Worm (Caenorhabditis elegans): Measurements from ENCODE around the gene F45E4.6.

Gene F45E4.6

DNA sequence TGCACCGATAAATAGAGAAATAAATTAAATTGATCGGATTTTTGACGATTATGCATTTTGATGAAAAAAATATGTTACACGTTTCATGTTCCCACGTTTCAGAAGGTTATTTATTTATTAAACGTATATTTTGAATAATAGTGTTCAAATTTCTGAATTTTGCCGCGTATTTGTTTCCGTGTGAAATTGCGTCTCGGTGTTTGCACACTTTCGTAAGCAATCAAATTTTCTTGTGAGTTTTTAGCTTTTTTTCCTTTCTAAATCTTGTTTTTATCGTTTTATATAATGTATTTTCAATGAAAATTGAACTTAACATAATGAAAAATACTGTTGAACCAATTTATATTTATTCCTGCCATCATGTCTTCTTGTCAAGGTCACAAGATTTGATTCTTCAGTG lies at the start of gene F45E4.6:
F45E4.6 (minus strand) TSS at position 14 of the 400 bp plus-strand sequence.
- TF ChIP-seq ztf-23 (GFP tag; IDR thresholded peaks at IDR 0.05), result no peak
- no peak for TF ChIP-seq ref-1 (GFP tag; conservative IDR thresholded peaks at IDR 0.05)

- no peak for TF ChIP-seq flt-1 (GFP tag; IDR thresholded peaks at IDR 0.05)
These were observed 46.8 kb upstream of the F45E4.6 start for ce11 chrIV:7679120-7679519.

DNA sequence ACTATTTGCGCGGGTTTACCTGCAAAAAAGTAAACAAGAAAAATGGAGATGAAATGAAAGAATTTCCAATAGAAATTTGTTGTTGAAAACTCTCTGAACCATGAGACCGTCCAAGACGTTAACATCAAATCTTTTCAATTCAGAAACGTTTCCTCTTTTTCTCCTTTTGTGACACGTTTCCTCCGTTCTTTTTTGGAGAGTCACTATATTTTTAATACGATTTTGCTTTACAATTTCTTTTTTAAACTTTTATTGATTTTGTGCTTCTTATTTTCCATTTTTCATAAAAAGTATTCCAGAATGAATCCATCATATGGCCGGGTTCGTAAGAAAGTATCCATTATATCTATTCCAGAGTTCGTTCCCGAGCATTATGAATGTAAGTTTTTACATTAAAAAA lies 42.5 kb upstream of the F45E4.6 start, which contains the start of gene itr-1:
itr-1 (plus strand) TSS at position 301 of the 400 bp plus-strand sequence.
- TF ChIP-seq cog-1 (tag; optimal IDR thresholded peaks at IDR 0.05) (no peak), ref-1 (GFP tag; conservative IDR thresholded peaks at IDR 0.05) (no peak), tab-1 (GFP tag; IDR thresholded peaks at IDR 0.05) (no peak), T22C8.4 (GFP tag; IDR thresholded peaks at IDR 0.05) (no peak), klf-2 (GFP tag; conservative IDR thresholded peaks at IDR 0.05) (no peak)

DNA sequence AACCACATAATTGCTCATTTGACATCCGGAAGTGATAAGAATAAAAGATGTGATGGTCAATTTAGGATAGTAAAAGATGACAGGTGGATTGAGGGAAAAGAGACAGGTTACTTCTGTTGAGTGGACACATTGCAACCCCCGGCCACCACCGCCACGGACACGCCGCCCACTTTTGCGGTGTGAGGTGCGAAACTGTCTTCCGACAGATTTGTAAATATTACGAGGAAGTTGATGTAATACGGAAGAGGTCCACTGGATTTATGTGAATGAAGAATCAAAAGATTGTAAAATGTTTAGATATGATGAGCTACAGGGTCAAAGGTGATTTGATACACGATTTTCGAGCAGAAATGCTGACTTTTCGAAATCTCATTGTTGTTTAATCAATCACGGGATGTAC lies 40.5 kb upstream of the F45E4.6 start, which contains the start of gene C08G9.2:
C08G9.2 (minus strand) TSS at position 101 of the 400 bp plus-strand sequence.
- TF ChIP-seq med-1 (GFP tag; optimal IDR thresholded peaks at IDR 0.05; ENCODE audit: insufficient read depth), result no peak
- no peak for TF ChIP-seq flt-1 (GFP tag; IDR thresholded peaks at IDR 0.05)
- no peak for TF ChIP-seq T22C8.4 (GFP tag; IDR thresholded peaks at IDR 0.05)

DNA sequence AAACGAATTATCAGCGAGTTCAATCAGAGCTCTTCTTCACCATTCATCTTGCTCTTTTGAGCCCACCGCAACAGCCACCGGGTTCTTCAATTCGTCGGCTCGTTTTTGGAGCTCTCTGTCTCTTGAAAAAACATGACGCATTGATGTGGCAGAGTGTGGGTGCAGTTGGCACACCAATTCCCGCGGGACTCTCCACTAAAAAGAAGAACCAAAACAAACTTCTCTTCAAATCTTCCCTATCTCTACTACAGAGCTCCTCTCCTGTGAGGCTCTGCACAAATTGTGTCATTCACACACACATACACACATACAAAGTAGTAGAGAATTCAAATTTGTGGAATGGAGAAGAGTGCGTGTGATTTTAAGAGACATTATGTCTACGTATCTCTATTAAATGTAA lies 30.7 kb upstream of the F45E4.6 start:
- TF ChIP-seq T22C8.4 (GFP tag; IDR thresholded peaks at IDR 0.05), result no peak
- no peak for TF ChIP-seq klf-2 (GFP tag; conservative IDR thresholded peaks at IDR 0.05)
- TF ChIP-seq cog-1 (tag; optimal IDR thresholded peaks at IDR 0.05), result no peak
- TF ChIP-seq med-1 (GFP tag; optimal IDR thresholded peaks at IDR 0.05; ENCODE audit: insufficient read depth), result no peak
- no peak for TF ChIP-seq flt-1 (GFP tag; IDR thresholded peaks at IDR 0.05)
- TF ChIP-seq tab-1 (GFP tag; IDR thresholded peaks at IDR 0.05), result no peak

DNA sequence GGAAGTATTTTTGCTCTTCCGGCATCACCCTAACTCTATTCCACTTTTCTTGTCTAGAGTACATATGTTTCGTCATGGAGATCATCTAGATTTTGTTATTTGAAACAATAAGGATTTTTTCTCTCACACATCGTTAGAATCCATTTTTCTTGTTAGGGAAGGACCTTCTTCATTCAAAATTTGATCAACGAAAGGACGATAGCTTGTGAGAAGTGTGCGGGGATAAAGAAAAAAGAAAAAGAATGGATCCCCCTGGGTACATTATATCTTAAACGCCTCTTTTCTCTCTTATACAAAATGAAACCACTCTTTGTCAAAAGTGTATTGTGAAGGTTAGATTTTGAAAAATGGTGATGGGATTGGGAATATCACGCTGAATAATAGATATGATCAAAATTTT lies 29.2 kb upstream of the F45E4.6 start:
- TF ChIP-seq ztf-23 (GFP tag; IDR thresholded peaks at IDR 0.05) (no peak), flt-1 (GFP tag; IDR thresholded peaks at IDR 0.05) (no peak)

- TF ChIP-seq T22C8.4 (GFP tag; IDR thresholded peaks at IDR 0.05) (no peak), klf-2 (GFP tag; conservative IDR thresholded peaks at IDR 0.05) (no peak)
These were observed 27.1 kb upstream of the F45E4.6 start for ce11 chrIV:7659481-7659880.

ce11 chrIV:7658589-7658988 lies 26.2 kb upstream of the F45E4.6 start, which contains the start of gene C08G9.1:
TSS of gene C08G9.1 (plus strand) at chrIV:7658763.
- no peak for TF ChIP-seq tab-1 (GFP tag; IDR thresholded peaks at IDR 0.05)
- no peak for TF ChIP-seq med-1 (GFP tag; optimal IDR thresholded peaks at IDR 0.05; ENCODE audit: insufficient read depth)
- TF ChIP-seq cog-1 (tag; optimal IDR thresholded peaks at IDR 0.05), result no peak
- TF ChIP-seq T22C8.4 (GFP tag; IDR thresholded peaks at IDR 0.05), result no peak
- no peak for TF ChIP-seq ref-1 (GFP tag; conservative IDR thresholded peaks at IDR 0.05)
- no peak for TF ChIP-seq klf-2 (GFP tag; conservative IDR thresholded peaks at IDR 0.05)
- TF ChIP-seq flt-1 (GFP tag; IDR thresholded peaks at IDR 0.05), result no peak
- no peak for TF ChIP-seq ztf-29 (GFP tag; IDR thresholded peaks at IDR 0.05)
- no peak for TF ChIP-seq ztf-23 (GFP tag; IDR thresholded peaks at IDR 0.05)

DNA sequence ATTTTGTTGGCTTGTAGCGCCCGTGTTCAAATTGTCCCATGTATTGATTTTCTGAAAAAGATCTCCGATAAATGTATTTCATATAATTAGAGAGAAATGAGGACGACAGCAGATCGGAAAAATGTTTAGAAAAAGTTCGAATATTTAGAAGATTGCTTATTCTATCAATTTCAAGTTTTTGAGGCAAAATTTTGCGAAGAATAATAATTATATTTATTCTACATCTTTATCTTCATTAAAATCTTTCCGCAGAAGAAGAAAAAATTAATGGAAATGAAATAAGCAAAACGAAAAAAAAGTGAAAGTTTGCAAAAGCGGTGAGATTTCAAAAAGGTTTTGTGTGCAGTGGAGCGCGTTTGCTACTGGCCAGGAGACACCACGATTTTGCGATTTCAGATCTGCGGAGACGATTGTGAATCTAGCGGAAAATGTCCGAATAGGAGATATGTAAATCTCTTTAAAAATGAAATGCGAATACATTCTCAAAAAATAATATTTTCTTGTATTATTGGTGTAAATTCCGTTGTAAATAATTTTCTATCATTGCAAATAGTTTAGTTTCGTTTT lies 21.9 kb upstream of the F45E4.6 start, which contains the start of gene nrde-4:
nrde-4 (minus strand) TSS at position 51 of the 567 bp plus-strand sequence.
- TF ChIP-seq T22C8.4 (GFP tag; IDR thresholded peaks at IDR 0.05), result no peak
- peak; percentile 70; the same call in 1 of the 2 replicates for TF ChIP-seq flt-1 (GFP tag; IDR thresholded peaks at IDR 0.05)
- no peak for TF ChIP-seq ref-1 (GFP tag; conservative IDR thresholded peaks at IDR 0.05)
- no peak for TF ChIP-seq med-1 (GFP tag; optimal IDR thresholded peaks at IDR 0.05; ENCODE audit: insufficient read depth)
- no peak for TF ChIP-seq klf-2 (GFP tag; conservative IDR thresholded peaks at IDR 0.05)
- TF ChIP-seq tab-1 (GFP tag; IDR thresholded peaks at IDR 0.05), result no peak
- TF ChIP-seq ztf-23 (GFP tag; IDR thresholded peaks at IDR 0.05), result peak; percentile 85
- 0 out of 2 replicates have a peak, but pooled peaks have one; percentile 12 for TF ChIP-seq ztf-29 (GFP tag; IDR thresholded peaks at IDR 0.05)
- peak; percentile 41 for TF ChIP-seq cog-1 (tag; optimal IDR thresholded peaks at IDR 0.05)

ce11 chrIV:7653198-7653597 lies 20.9 kb upstream of the F45E4.6 start:
- TF ChIP-seq flt-1 (GFP tag; IDR thresholded peaks at IDR 0.05), result no peak
- no peak for TF ChIP-seq ref-1 (GFP tag; conservative IDR thresholded peaks at IDR 0.05)
- no peak for TF ChIP-seq klf-2 (GFP tag; conservative IDR thresholded peaks at IDR 0.05)
- no peak for TF ChIP-seq med-1 (GFP tag; optimal IDR thresholded peaks at IDR 0.05; ENCODE audit: insufficient read depth)
- TF ChIP-seq cog-1 (tag; optimal IDR thresholded peaks at IDR 0.05), result no peak

- TF ChIP-seq flt-1 (GFP tag; IDR thresholded peaks at IDR 0.05), result no peak
- TF ChIP-seq ztf-23 (GFP tag; IDR thresholded peaks at IDR 0.05), result no peak
- no peak for TF ChIP-seq ztf-29 (GFP tag; IDR thresholded peaks at IDR 0.05)
- no peak for TF ChIP-seq T22C8.4 (GFP tag; IDR thresholded peaks at IDR 0.05)
These were observed 18.8 kb upstream of the F45E4.6 start, which contains the start of gene cima-1 for ce11 chrIV:7651120-7651519. TSS of gene cima-1 (plus strand) at chrIV:7651459.

ce11 chrIV:7650433-7650832 lies 18.1 kb upstream of the F45E4.6 start:
- TF ChIP-seq klf-2 (GFP tag; conservative IDR thresholded peaks at IDR 0.05) (no peak), tab-1 (GFP tag; IDR thresholded peaks at IDR 0.05) (no peak), flt-1 (GFP tag; IDR thresholded peaks at IDR 0.05) (no peak), ztf-29 (GFP tag; IDR thresholded peaks at IDR 0.05) (no peak), med-1 (GFP tag; optimal IDR thresholded peaks at IDR 0.05; ENCODE audit: insufficient read depth) (no peak), cog-1 (tag; optimal IDR thresholded peaks at IDR 0.05) (no peak)

All from whole organism, midembryonic.